Fruit fly (Drosophila melanogaster) whole organism, embryonic: Measurements from ENCODE around the gene Kal1.

Experiments
- Ada2b ChIP-seq: fragments of 200-800 bp; sonication (Bioruptor generic); IDR thresholded peaks from 2 replicates; pipeline ENCODE4 v1.3.6; 2022; ENCODE audit warnings: missing biosample characterization, missing genetic modification characterization
- Atf3 ChIP-seq: fragments of 200-800 bp; sonication (Bioruptor generic); optimal IDR thresholded peaks from 3 replicates; lab custom pipeline; 2016; ENCODE audit warnings: missing biosample characterization, missing genetic modification characterization
- Blimp-1 ChIP-seq: fragments of 200-800 bp; sonication (Bioruptor generic); optimal IDR thresholded peaks from 3 replicates; lab custom pipeline; 2018; ENCODE audit warnings: missing biosample characterization, missing genetic modification characterization, mild to moderate bottlenecking, moderate library complexity, missing genetic modification reagents
- CG10321 ChIP-seq: fragments of 200-800 bp; sonication (Bioruptor generic); IDR thresholded peaks from 2 replicates; pipeline ENCODE4 v1.3.6; 2022; ENCODE audit warnings: missing biosample characterization, missing genetic modification characterization
- CG10959 ChIP-seq: fragments of 200-800 bp; sonication (Bioruptor generic); IDR thresholded peaks from 2 replicates; pipeline ENCODE4 v1.3.6; 2022; ENCODE audit warnings: missing biosample characterization, missing genetic modification characterization
- CG11085 ChIP-seq: fragments of 200-800 bp; sonication (Bioruptor generic); IDR thresholded peaks from 2 replicates; pipeline ENCODE4 v1.3.6; 2022; ENCODE audit warnings: missing biosample characterization, missing genetic modification characterization
- CG11504 ChIP-seq: fragments of 200-800 bp; sonication (Bioruptor generic); optimal IDR thresholded peaks from 3 replicates; lab custom pipeline; 2019; ENCODE audit warnings: missing biosample characterization, mild to moderate bottlenecking, missing genetic modification characterization, moderate library complexity
- CG12071 ChIP-seq: fragments of 200-800 bp; sonication (Bioruptor generic); optimal IDR thresholded peaks from 3 replicates; lab custom pipeline; 2018; ENCODE audit warnings: missing biosample characterization, mild to moderate bottlenecking, missing genetic modification characterization
- CG12236 ChIP-seq: fragments of 200-800 bp; sonication (Bioruptor generic); optimal IDR thresholded peaks from 2 replicates; lab custom pipeline; 2016; ENCODE audit warnings: missing biosample characterization, missing genetic modification characterization
- CG1233 ChIP-seq: fragments of 200-800 bp; sonication (Bioruptor generic); optimal IDR thresholded peaks from 4 replicates; lab custom pipeline; 2018; ENCODE audit warnings: missing biosample characterization, mild to moderate bottlenecking, missing genetic modification characterization
- CG13296 ChIP-seq: fragments of 200-800 bp; sonication (Bioruptor generic); optimal IDR thresholded peaks from 3 replicates; lab custom pipeline; 2018; ENCODE audit warnings: missing biosample characterization, mild to moderate bottlenecking, missing genetic modification characterization
- CG1529 ChIP-seq: fragments of 200-800 bp; sonication (Bioruptor generic); optimal IDR thresholded peaks from 3 replicates; lab custom pipeline; 2018; ENCODE audit warnings: missing biosample characterization, missing genetic modification characterization
- CG17359 ChIP-seq: fragments of 200-800 bp; sonication (Bioruptor generic); optimal IDR thresholded peaks from 3 replicates; lab custom pipeline; 2018; ENCODE audit warnings: missing biosample characterization, mild to moderate bottlenecking, missing genetic modification characterization, moderate library complexity
- CG17612 ChIP-seq: fragments of 200-800 bp; sonication (Bioruptor generic); IDR thresholded peaks from 2 replicates; pipeline ENCODE4 v1.3.6; 2022; ENCODE audit warnings: missing biosample characterization, missing genetic modification characterization
- CG18262 ChIP-seq: fragments of 200-800 bp; optimal IDR thresholded peaks from 3 replicates; lab custom pipeline; 2019; ENCODE audit warnings: missing biosample characterization, mild to moderate bottlenecking, missing genetic modification characterization, moderate library complexity
- CG2889 ChIP-seq: fragments of 200-800 bp; sonication (Bioruptor generic); IDR thresholded peaks from 3 replicates; pipeline ENCODE4 v1.3.6; 2022; ENCODE audit warnings: missing biosample characterization, missing genetic modification characterization
- CG43689 ChIP-seq: fragments of 200-800 bp; sonication (Bioruptor generic); IDR thresholded peaks from 2 replicates; pipeline ENCODE4 v1.3.6; 2022; ENCODE audit warnings: missing biosample characterization, missing genetic modification characterization
- CG4617 ChIP-seq: fragments of 200-800 bp; sonication (Bioruptor generic); optimal IDR thresholded peaks from 3 replicates; lab custom pipeline; 2016; ENCODE audit warnings: missing biosample characterization, missing genetic modification characterization, borderline replicate concordance
- CG6765 ChIP-seq: fragments of 200-800 bp; sonication (Bioruptor generic); optimal IDR thresholded peaks from 3 replicates; lab custom pipeline; 2017; ENCODE audit warnings: missing biosample characterization, mild to moderate bottlenecking, missing genetic modification characterization
- CG6854 ChIP-seq: fragments of 200-800 bp; sonication (Bioruptor generic); optimal IDR thresholded peaks from 3 replicates; lab custom pipeline; 2017; ENCODE audit warnings: missing biosample characterization, mild to moderate bottlenecking, missing genetic modification characterization
- CG7786 ChIP-seq: fragments of 200-800 bp; sonication (Bioruptor generic); optimal IDR thresholded peaks from 2 replicates; lab custom pipeline; 2016; ENCODE audit warnings: missing biosample characterization, missing genetic modification characterization
- CG7928 ChIP-seq: fragments of 200-800 bp; sonication (Bioruptor generic); optimal IDR thresholded peaks from 2 replicates; lab custom pipeline; 2017; ENCODE audit warnings: missing biosample characterization, mild to moderate bottlenecking, missing genetic modification characterization
- Camta ChIP-seq: fragments of 200-800 bp; sonication (Bioruptor generic); optimal IDR thresholded peaks from 2 replicates; lab custom pipeline; 2016; ENCODE audit warnings: missing biosample characterization, missing genetic modification characterization
- Dek ChIP-seq: fragments of 200-800 bp; sonication (Bioruptor generic); optimal IDR thresholded peaks from 3 replicates; lab custom pipeline; 2019; ENCODE audit warnings: missing biosample characterization, mild to moderate bottlenecking, missing genetic modification characterization, moderate library complexity
- Doc2 ChIP-seq: fragments of 200-800 bp; sonication (Bioruptor generic); IDR thresholded peaks from 2 replicates; pipeline ENCODE4 v1.3.6; 2022; ENCODE audit warnings: missing biosample characterization, missing genetic modification characterization
- Doc3 ChIP-seq: fragments of 200-800 bp; sonication (Bioruptor generic); IDR thresholded peaks from 3 replicates; pipeline ENCODE4 v1.3.6; 2022; ENCODE audit warnings: missing biosample characterization, missing genetic modification characterization; ENCODE audit not compliant: partially characterized antibody
- Fer3 ChIP-seq: fragments of 200-800 bp; sonication (Bioruptor generic); optimal IDR thresholded peaks from 2 replicates; lab custom pipeline; 2018; ENCODE audit warnings: missing biosample characterization, mild to moderate bottlenecking, missing genetic modification characterization, moderate library complexity
- Hey ChIP-seq: fragments of 200-800 bp; sonication (Bioruptor generic); optimal IDR thresholded peaks from 3 replicates; lab custom pipeline; 2018; ENCODE audit warnings: missing biosample characterization, mild to moderate bottlenecking, missing genetic modification characterization
- PHDP ChIP-seq: fragments of 200-800 bp; sonication (Bioruptor generic); optimal IDR thresholded peaks from 3 replicates; lab custom pipeline; 2018; ENCODE audit warnings: missing biosample characterization, mild to moderate bottlenecking, missing genetic modification characterization, moderate library complexity
- Tbp ChIP-seq: fragments of >200 bp; optimal IDR thresholded peaks from 2 replicates; lab custom pipeline; 2018; ENCODE audit warnings: missing biosample characterization, missing genetic modification characterization
- ab ChIP-seq: fragments of 200-800 bp; sonication (Bioruptor generic); optimal IDR thresholded peaks from 2 replicates; lab custom pipeline; 2016; ENCODE audit warnings: missing biosample characterization, missing genetic modification characterization
- bcd ChIP-seq: fragments of 200-800 bp; sonication (Bioruptor generic); optimal IDR thresholded peaks from 2 replicates; lab custom pipeline; 2017; ENCODE audit warnings: missing biosample characterization, mild to moderate bottlenecking, missing genetic modification characterization
- corto ChIP-seq: fragments of 200-800 bp; sonication (Bioruptor generic); optimal IDR thresholded peaks from 2 replicates; lab custom pipeline; 2016; ENCODE audit warnings: missing biosample characterization, mild to moderate bottlenecking, missing genetic modification characterization, moderate library complexity
- cwo ChIP-seq: fragments of 200-800 bp; sonication (Bioruptor generic); optimal IDR thresholded peaks from 3 replicates; lab custom pipeline; 2017; ENCODE audit warnings: missing biosample characterization, missing genetic modification characterization, mild to moderate bottlenecking, moderate library complexity, missing genetic modification reagents
- dm ChIP-seq: fragments of 200-800 bp; sonication (Bioruptor generic); optimal IDR thresholded peaks from 3 replicates; lab custom pipeline; 2016; ENCODE audit warnings: missing biosample characterization, missing genetic modification characterization
- ewg ChIP-seq: fragments of 200-800 bp; sonication (Bioruptor generic); optimal IDR thresholded peaks from 3 replicates; lab custom pipeline; 2017; ENCODE audit warnings: mild to moderate bottlenecking, missing biosample characterization, missing genetic modification reagents, missing genetic modification characterization
- gfzf ChIP-seq: fragments of 200-800 bp; sonication (Bioruptor generic); optimal IDR thresholded peaks from 2 replicates; lab custom pipeline; 2016; ENCODE audit warnings: missing biosample characterization, mild to moderate bottlenecking, missing genetic modification characterization, moderate library complexity
- h ChIP-seq: fragments of >200 bp; optimal IDR thresholded peaks from 2 replicates; lab custom pipeline; 2017
- jigr1 ChIP-seq: fragments of 200-800 bp; sonication (Bioruptor generic); IDR thresholded peaks from 3 replicates; pipeline ENCODE4 v1.3.6; 2022; ENCODE audit warnings: missing biosample characterization, missing genetic modification characterization
- kni ChIP-seq: fragments of 200-800 bp; sonication (Bioruptor generic); optimal IDR thresholded peaks from 3 replicates; lab custom pipeline; 2017; ENCODE audit warnings: mild to moderate bottlenecking, missing biosample characterization, missing genetic modification reagents, missing genetic modification characterization
- lola ChIP-seq, 3 experiments: fragments of >200 bp in 2 of 3; fragments of 200-800 bp in 1 of 3; sonication (Bioruptor generic) in 1 of 3; optimal IDR thresholded peaks; 2 replicates each; lab custom pipeline; 2017 to 2019; ENCODE audit warnings: missing biosample characterization in 3 of 3, missing genetic modification characterization in 3 of 3, mild to moderate bottlenecking in 1 of 3, moderate library complexity in 1 of 3
- onecut ChIP-seq: fragments of 200-800 bp; sonication (Bioruptor generic); IDR thresholded peaks from 2 replicates; pipeline ENCODE4 v1.3.6; 2022; ENCODE audit warnings: missing biosample characterization, missing genetic modification characterization
- org-1 ChIP-seq: fragments of 200-800 bp; sonication (Bioruptor generic); optimal IDR thresholded peaks from 2 replicates; lab custom pipeline; 2017; ENCODE audit warnings: missing biosample characterization, missing genetic modification characterization
- p53 ChIP-seq: fragments of 200-800 bp; sonication (Bioruptor generic); optimal IDR thresholded peaks from 2 replicates; lab custom pipeline; 2016; ENCODE audit warnings: missing biosample characterization, missing genetic modification characterization
- pb ChIP-seq: fragments of 200-800 bp; sonication (Bioruptor generic); optimal IDR thresholded peaks from 3 replicates; lab custom pipeline; 2016; ENCODE audit warnings: missing biosample characterization, missing genetic modification characterization
- peb ChIP-seq: fragments of 200-800 bp; sonication (Bioruptor generic); IDR thresholded peaks from 2 replicates; pipeline ENCODE4 v1.3.6; 2022; ENCODE audit warnings: missing biosample characterization, missing genetic modification characterization
- row ChIP-seq: fragments of 200-800 bp; sonication (Bioruptor generic); IDR thresholded peaks from 3 replicates; pipeline ENCODE4 v1.3.6; 2022; ENCODE audit warnings: missing biosample characterization, missing genetic modification characterization
- run ChIP-seq: fragments of 200-800 bp; sonication (Bioruptor generic); optimal IDR thresholded peaks from 3 replicates; lab custom pipeline; 2018; ENCODE audit warnings: missing biosample characterization, mild to moderate bottlenecking, missing genetic modification characterization
- stwl ChIP-seq: fragments of 200-800 bp; sonication (Bioruptor generic); optimal IDR thresholded peaks from 3 replicates; lab custom pipeline; 2018; ENCODE audit warnings: missing biosample characterization, mild to moderate bottlenecking, missing genetic modification characterization, moderate library complexity
- sug ChIP-seq: fragments of 200-800 bp; optimal IDR thresholded peaks from 2 replicates; lab custom pipeline; 2019; ENCODE audit warnings: missing biosample characterization, mild to moderate bottlenecking, missing genetic modification characterization, moderate library complexity
- tll ChIP-seq, 2 experiments: fragments of 200-800 bp in 1 of 2; fragments of >200 bp in 1 of 2; sonication (Bioruptor generic) in 1 of 2; optimal IDR thresholded peaks; 2 replicates each; lab custom pipeline; 2017 to 2019; ENCODE audit warnings: missing biosample characterization in 2 of 2, missing genetic modification characterization in 2 of 2, mild to moderate bottlenecking in 1 of 2, moderate library complexity in 1 of 2
- zfh1 ChIP-seq: fragments of 200-800 bp; sonication (Bioruptor generic); IDR thresholded peaks from 3 replicates; pipeline ENCODE4 v1.3.6; 2022; ENCODE audit warnings: missing biosample characterization, missing genetic modification characterization

The Kal1 gene

dm6 chr3R:24134580-24134979, 6.6 kb upstream of the Kal1 start, which contains the start of gene Sec10 (continued):
- TF ChIP-seq p53 (GFP tag; lab: Kevin White, UChicago) (no peak), jigr1 (no peak), CG18262 (tag; lab: Kevin White, UChicago) (no peak), CG11085 (GFP tag; lab: Robert Waterston, UW) (no peak), CG43689 (GFP tag; lab: Robert Waterston, UW) (no peak), kni (GFP tag; lab: Kevin White, UChicago) (no peak), Fer3 (no peak), lola (GFP tag; optimal IDR thresholded peaks at IDR 0.05; lab: Kevin White, UChicago) (no peak), sug (tag; lab: Kevin White, UChicago) (no peak), dm (GFP tag; lab: Kevin White, UChicago) (no peak), onecut (no peak), Dek (no peak), Ada2b (GFP tag; lab: Robert Waterston, UW) (no peak), ab (GFP tag; lab: Kevin White, UChicago) (no peak), Doc2 (GFP tag; lab: Robert Waterston, UW) (no peak), CG10959 (GFP tag; lab: Robert Waterston, UW) (no peak), Tbp (GFP tag; lab: Kevin White, UChicago) (no peak), CG1233 (no peak), tll (GFP tag; optimal IDR thresholded peaks at IDR 0.05; lab: Kevin White, UChicago) (no peak), CG6765 (GFP tag; lab: Kevin White, UChicago) (no peak), CG13296 (no peak), CG1529 (no peak), PHDP (tag; lab: Kevin White, UChicago) (no peak), bcd (GFP tag; lab: Kevin White, UChicago) (no peak), row (GFP tag; lab: Robert Waterston, UW) (no peak), gfzf (GFP tag; lab: Kevin White, UChicago) (peak; percentile 9), CG17359 (tag; lab: Kevin White, UChicago) (no peak), CG4617 (GFP tag; lab: Kevin White, UChicago) (peak; percentile 43), Hey (tag; lab: Kevin White, UChicago) (no peak), corto (GFP tag; lab: Kevin White, UChicago) (no peak), Camta (GFP tag; lab: Kevin White, UChicago) (no peak), Atf3 (GFP tag; lab: Kevin White, UChicago) (no peak), peb (GFP tag; lab: Robert Waterston, UW) (no peak), CG11504 (tag; lab: Kevin White, UChicago) (no peak), CG10321 (GFP tag; lab: Robert Waterston, UW) (no peak), CG7786 (no peak), Blimp-1 (GFP tag; lab: Kevin White, UChicago) (no peak), CG17612 (GFP tag; lab: Robert Waterston, UW) (no peak), zfh1 (GFP tag; lab: Robert Waterston, UW) (no peak), CG6854 (GFP tag; lab: Kevin White, UChicago) (no peak), Doc3 (no peak), org-1 (GFP tag; lab: Kevin White, UChicago) (no peak), h (lab: Kevin White, UChicago) (no peak), ewg (GFP tag; lab: Kevin White, UChicago) (no peak), CG12071 (GFP tag; lab: Kevin White, UChicago) (no peak), CG2889 (GFP tag; lab: Robert Waterston, UW) (no peak), cwo (GFP tag; lab: Kevin White, UChicago) (no peak), run (tag; lab: Kevin White, UChicago) (no peak), CG12236 (GFP tag; lab: Kevin White, UChicago) (no peak), CG7928 (GFP tag; lab: Kevin White, UChicago) (no peak), pb (GFP tag; lab: Kevin White, UChicago) (no peak), stwl (peak; percentile 73)
